Fruit fly (Drosophila melanogaster) whole organism, embryonic: ENCODE data around the gene CG42375.

Experiments
- Aef1 ChIP-seq: fragments of 200-800 bp; sonication (Bioruptor generic); IDR thresholded peaks from 3 replicates; pipeline ENCODE4 v1.3.6; 2022; ENCODE audit warnings: missing biosample characterization, missing genetic modification characterization
- Asciz ChIP-seq: fragments of 200-800 bp; sonication (Bioruptor generic); optimal IDR thresholded peaks from 2 replicates; lab custom pipeline; 2017; ENCODE audit warnings: missing biosample characterization, mild to moderate bottlenecking, missing genetic modification characterization, missing genetic modification reagents
- CG10959 ChIP-seq: fragments of 200-800 bp; sonication (Bioruptor generic); IDR thresholded peaks from 2 replicates; pipeline ENCODE4 v1.3.6; 2022; ENCODE audit warnings: missing biosample characterization, missing genetic modification characterization
- CG11456 ChIP-seq: fragments of 200-800 bp; sonication (Bioruptor generic); IDR thresholded peaks from 3 replicates; pipeline ENCODE4 v1.3.6; 2022; ENCODE audit warnings: missing biosample characterization, missing genetic modification characterization
- CG13624 ChIP-seq: fragments of 200-800 bp; sonication (Bioruptor generic); optimal IDR thresholded peaks from 2 replicates; lab custom pipeline; 2016; ENCODE audit warnings: missing biosample characterization, missing genetic modification characterization
- CG13775 ChIP-seq: fragments of 200-800 bp; sonication (Bioruptor generic); optimal IDR thresholded peaks from 3 replicates; lab custom pipeline; 2017; ENCODE audit warnings: missing biosample characterization, mild to moderate bottlenecking, missing genetic modification characterization
- CG14710 ChIP-seq: fragments of 200-800 bp; sonication (Bioruptor generic); optimal IDR thresholded peaks from 3 replicates; lab custom pipeline; 2019; ENCODE audit warnings: missing biosample characterization, mild to moderate bottlenecking, missing genetic modification characterization, moderate library complexity
- CG14860 ChIP-seq: fragments of 200-800 bp; sonication (Bioruptor generic); IDR thresholded peaks from 3 replicates; pipeline ENCODE4 v1.3.6; 2022; ENCODE audit warnings: missing biosample characterization, missing genetic modification characterization; ENCODE audit not compliant: partially characterized antibody
- CG15269 ChIP-seq: fragments of 200-800 bp; sonication (Bioruptor generic); optimal IDR thresholded peaks from 2 replicates; lab custom pipeline; 2018; ENCODE audit warnings: missing biosample characterization, mild to moderate bottlenecking, missing genetic modification characterization, moderate library complexity
- CG17385 ChIP-seq: fragments of 200-800 bp; sonication (Bioruptor generic); optimal IDR thresholded peaks from 3 replicates; lab custom pipeline; 2018; ENCODE audit warnings: missing biosample characterization, mild to moderate bottlenecking, missing genetic modification characterization
- CG18599 ChIP-seq: fragments of 200-800 bp; sonication (Bioruptor generic); optimal IDR thresholded peaks from 3 replicates; lab custom pipeline; 2017; ENCODE audit warnings: missing biosample characterization, missing genetic modification characterization, mild to moderate bottlenecking, moderate library complexity, missing genetic modification reagents
- CG30431 ChIP-seq: fragments of 200-800 bp; sonication (Bioruptor generic); optimal IDR thresholded peaks from 2 replicates; lab custom pipeline; 2017; ENCODE audit warnings: missing biosample characterization, missing genetic modification characterization
- CG31224 ChIP-seq: fragments of 200-800 bp; sonication (Bioruptor generic); IDR thresholded peaks from 2 replicates; pipeline ENCODE4 v1.3.6; 2022; ENCODE audit warnings: missing biosample characterization, missing genetic modification characterization
- CG3847 ChIP-seq: fragments of 200-800 bp; sonication (Bioruptor generic); IDR thresholded peaks from 2 replicates; pipeline ENCODE4 v1.3.6; 2022; ENCODE audit warnings: missing biosample characterization, missing genetic modification characterization
- CG5245 ChIP-seq: fragments of 200-800 bp; sonication (Bioruptor generic); optimal IDR thresholded peaks from 3 replicates; lab custom pipeline; 2016; ENCODE audit warnings: missing biosample characterization, missing genetic modification characterization
- CG9437 ChIP-seq: fragments of 200-800 bp; sonication (Bioruptor generic); optimal IDR thresholded peaks from 2 replicates; lab custom pipeline; 2018; ENCODE audit warnings: missing biosample characterization, mild to moderate bottlenecking, missing genetic modification characterization
- Doc3 ChIP-seq: fragments of 200-800 bp; sonication (Bioruptor generic); IDR thresholded peaks from 3 replicates; pipeline ENCODE4 v1.3.6; 2022; ENCODE audit warnings: missing biosample characterization, missing genetic modification characterization; ENCODE audit not compliant: partially characterized antibody
- Ets65A ChIP-seq: fragments of 200-800 bp; sonication (Bioruptor generic); peaks from one replicate; lab custom pipeline; 2016; ENCODE audit warnings: missing biosample characterization, missing genetic modification characterization
- Fer1 ChIP-seq: fragments of 200-800 bp; sonication (Bioruptor generic); optimal IDR thresholded peaks from 2 replicates; lab custom pipeline; 2017; ENCODE audit warnings: missing biosample characterization, mild to moderate bottlenecking, missing genetic modification characterization
- H15 ChIP-seq: fragments of 200-800 bp; sonication (Bioruptor generic); IDR thresholded peaks from 3 replicates; pipeline ENCODE4 v1.3.6; 2022; ENCODE audit warnings: missing biosample characterization, missing genetic modification characterization
- Hr39 ChIP-seq: fragments of >200 bp; optimal IDR thresholded peaks from 2 replicates; lab custom pipeline; 2017
- Hr51 ChIP-seq, 2 experiments: fragments of 200-800 bp; sonication (Bioruptor generic); optimal IDR thresholded peaks; 2 replicates in 1 of 2; 3 replicates in 1 of 2; lab custom pipeline; 2016 to 2018; ENCODE audit warnings: missing biosample characterization in 2 of 2, missing genetic modification characterization in 2 of 2, mild to moderate bottlenecking in 1 of 2, moderate library complexity in 1 of 2
- Lhr ChIP-seq: fragments of 200-800 bp; sonication (Bioruptor generic); optimal IDR thresholded peaks from 3 replicates; lab custom pipeline; 2017; ENCODE audit warnings: mild to moderate bottlenecking, missing biosample characterization, missing genetic modification reagents, missing genetic modification characterization
- PHDP ChIP-seq: fragments of 200-800 bp; sonication (Bioruptor generic); optimal IDR thresholded peaks from 3 replicates; lab custom pipeline; 2018; ENCODE audit warnings: missing biosample characterization, mild to moderate bottlenecking, missing genetic modification characterization, moderate library complexity
- TFAM ChIP-seq: fragments of 200-800 bp; sonication (Bioruptor generic); optimal IDR thresholded peaks from 2 replicates; lab custom pipeline; 2017; ENCODE audit warnings: missing biosample characterization, missing genetic modification characterization, inconsistent platforms
- ase ChIP-seq: fragments of 200-800 bp; sonication (Bioruptor generic); IDR thresholded peaks from 3 replicates; pipeline ENCODE4 v1.3.6; 2022; ENCODE audit warnings: missing biosample characterization, missing genetic modification characterization
- caup ChIP-seq: fragments of 200-800 bp; sonication (Bioruptor generic); optimal IDR thresholded peaks from 3 replicates; lab custom pipeline; 2017; ENCODE audit warnings: missing biosample characterization, mild to moderate bottlenecking, missing genetic modification characterization, moderate library complexity; ENCODE audit not compliant: severe bottlenecking
- chn ChIP-seq: fragments of 200-800 bp; sonication (Bioruptor generic); optimal IDR thresholded peaks from 2 replicates; lab custom pipeline; 2016; ENCODE audit warnings: missing biosample characterization, missing genetic modification characterization
- dmrt99B ChIP-seq: fragments of 200-800 bp; sonication (Bioruptor generic); optimal IDR thresholded peaks from 2 replicates; lab custom pipeline; 2018; ENCODE audit warnings: missing biosample characterization, mild to moderate bottlenecking, missing genetic modification characterization, moderate library complexity
- dysf ChIP-seq: fragments of 200-800 bp; sonication (Bioruptor generic); IDR thresholded peaks from 3 replicates; pipeline ENCODE4 v1.3.6; 2022; ENCODE audit warnings: missing biosample characterization, missing genetic modification characterization
- esg ChIP-seq: fragments of 200-800 bp; sonication (Bioruptor generic); conservative IDR thresholded peaks from 2 replicates; pipeline ENCODE4 v1.3.6; 2022; ENCODE audit warnings: missing biosample characterization, missing genetic modification characterization
- fd102C ChIP-seq: fragments of 200-800 bp; sonication (Bioruptor generic); optimal IDR thresholded peaks from 2 replicates; lab custom pipeline; 2018; ENCODE audit warnings: missing biosample characterization, mild to moderate bottlenecking, missing genetic modification characterization, moderate library complexity
- gfzf ChIP-seq: fragments of 200-800 bp; sonication (Bioruptor generic); optimal IDR thresholded peaks from 2 replicates; lab custom pipeline; 2016; ENCODE audit warnings: missing biosample characterization, mild to moderate bottlenecking, missing genetic modification characterization, moderate library complexity
- gsb ChIP-seq: fragments of 200-800 bp; sonication (Bioruptor generic); IDR thresholded peaks from 2 replicates; pipeline ENCODE4 v1.3.6; 2022; ENCODE audit warnings: missing biosample characterization, missing genetic modification characterization
- gt ChIP-seq: fragments of 200-800 bp; sonication (Bioruptor generic); IDR thresholded peaks from 2 replicates; pipeline ENCODE4 v1.3.6; 2022; ENCODE audit warnings: missing biosample characterization, missing genetic modification characterization
- jumu ChIP-seq: fragments of 200-800 bp; sonication (Bioruptor generic); optimal IDR thresholded peaks from 3 replicates; lab custom pipeline; 2016; ENCODE audit warnings: missing biosample characterization, missing genetic modification characterization
- lilli ChIP-seq: fragments of 200-800 bp; sonication (Bioruptor generic); optimal IDR thresholded peaks from 3 replicates; lab custom pipeline; 2016; ENCODE audit warnings: missing biosample characterization, missing genetic modification characterization
- nerfin-1 ChIP-seq: fragments of 200-800 bp; sonication (Bioruptor generic); optimal IDR thresholded peaks from 3 replicates; lab custom pipeline; 2019; ENCODE audit warnings: missing biosample characterization, mild to moderate bottlenecking, missing genetic modification characterization, moderate library complexity
- org-1 ChIP-seq: fragments of 200-800 bp; sonication (Bioruptor generic); optimal IDR thresholded peaks from 2 replicates; lab custom pipeline; 2017; ENCODE audit warnings: missing biosample characterization, missing genetic modification characterization
- pita ChIP-seq: fragments of 200-800 bp; sonication (Bioruptor generic); optimal IDR thresholded peaks from 2 replicates; lab custom pipeline; 2017; ENCODE audit warnings: missing biosample characterization, mild to moderate bottlenecking, missing genetic modification characterization
- prd ChIP-seq, 3 experiments: fragments of >200 bp in 2 of 3; fragments of 200-800 bp in 1 of 3; sonication (Bioruptor generic) in 1 of 3; optimal IDR thresholded peaks in 2 of 3; IDR thresholded peaks in 1 of 3; 2 replicates in 2 of 3; 3 replicates in 1 of 3; pipeline versions ENCODE4 v1.3.6 to Lab custom; 2017 to 2022; ENCODE audit warnings: missing biosample characterization in 1 of 3, missing genetic modification characterization in 1 of 3
- pzg ChIP-seq: fragments of 200-800 bp; sonication (Bioruptor generic); optimal IDR thresholded peaks from 3 replicates; lab custom pipeline; 2018; ENCODE audit warnings: missing biosample characterization, mild to moderate bottlenecking, missing genetic modification characterization, moderate library complexity
- ranshi ChIP-seq: fragments of 200-800 bp; sonication (Bioruptor generic); IDR thresholded peaks from 2 replicates; pipeline ENCODE4 v1.3.6; 2022; ENCODE audit warnings: missing biosample characterization, missing genetic modification characterization
- ro ChIP-seq: fragments of 200-800 bp; sonication (Bioruptor generic); IDR thresholded peaks from 2 replicates; pipeline ENCODE4 v1.3.6; 2022; ENCODE audit warnings: missing biosample characterization, missing genetic modification characterization
- sens-2 ChIP-seq: fragments of 200-800 bp; sonication (Bioruptor generic); IDR thresholded peaks from 2 replicates; pipeline ENCODE4 v1.3.6; 2022; ENCODE audit warnings: missing biosample characterization, missing genetic modification characterization
- tgo ChIP-seq: fragments of 200-800 bp; sonication (Bioruptor generic); IDR thresholded peaks from 3 replicates; pipeline ENCODE4 v1.3.6; 2022; ENCODE audit warnings: missing biosample characterization, missing genetic modification characterization
- ttk ChIP-seq: fragments of 200-800 bp; sonication (Bioruptor generic); IDR thresholded peaks from 2 replicates; pipeline ENCODE4 v2.1.2; 2022; ENCODE audit warnings: missing biosample characterization, missing genetic modification characterization
- z ChIP-seq: fragments of 200-800 bp; sonication (Bioruptor generic); IDR thresholded peaks from 3 replicates; pipeline ENCODE4 v1.3.6; 2022; ENCODE audit warnings: missing biosample characterization, missing genetic modification characterization
- zfh1 ChIP-seq: fragments of 200-800 bp; sonication (Bioruptor generic); IDR thresholded peaks from 3 replicates; pipeline ENCODE4 v1.3.6; 2022; ENCODE audit warnings: missing biosample characterization, missing genetic modification characterization

The CG42375 gene

DNA sequence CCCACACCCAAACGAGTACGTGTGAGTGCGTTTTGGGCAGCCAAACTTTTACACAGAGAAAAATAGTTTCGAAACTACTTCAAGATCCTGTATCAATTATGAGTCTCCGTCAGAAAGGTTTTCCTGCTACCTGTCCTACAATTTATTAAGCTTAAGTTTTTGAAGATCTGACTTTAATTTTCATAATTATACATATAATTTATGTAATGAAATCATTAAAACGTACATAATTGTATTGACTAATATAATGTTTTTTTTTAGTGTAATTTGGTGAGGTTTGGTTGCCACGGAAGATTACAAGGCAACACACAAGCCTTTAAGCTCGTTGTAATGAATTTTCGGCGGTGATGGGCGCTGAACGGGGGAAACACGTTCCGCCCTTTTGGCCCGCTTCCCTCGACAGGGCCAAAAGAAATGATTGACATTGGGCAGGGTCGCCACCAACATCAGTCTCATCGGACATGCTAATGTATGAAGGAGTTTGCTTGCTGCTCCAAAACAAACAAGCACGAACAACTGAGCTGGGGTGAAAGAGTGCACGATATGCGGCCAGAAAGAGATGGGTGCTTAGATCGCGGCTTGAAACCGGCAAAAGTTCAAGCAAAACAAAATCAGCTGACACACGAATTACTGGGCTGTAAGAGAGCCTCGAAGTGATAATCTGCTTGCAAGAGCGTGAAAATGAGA, 14.7 kb downstream of the CG42375 start (continued):
- TF ChIP-seq Aef1 (GFP tag; lab: Robert Waterston, UW): no peak
- TF ChIP-seq gsb (GFP tag; lab: Robert Waterston, UW): no peak
- no peak for TF ChIP-seq CG14860 (GFP tag; lab: Robert Waterston, UW)
- TF ChIP-seq tgo (GFP tag; lab: Robert Waterston, UW): peak; percentile 62
- TF ChIP-seq ase: peak; percentile 57; the same call in 1 of the 3 replicates
- TF ChIP-seq CG10959 (GFP tag; lab: Robert Waterston, UW): peak; percentile 51; the same call in 1 of the 2 replicates
- peak; percentile 61; the same call in 2 of the 3 replicates for TF ChIP-seq H15
- TF ChIP-seq CG13775 (GFP tag; lab: Kevin White, UChicago): peak; percentile 42
- TF ChIP-seq CG3847 (GFP tag; lab: Robert Waterston, UW): peak; percentile 18; the same call in 1 of the 2 replicates
- peak; percentile 52 for TF ChIP-seq CG17385 (GFP tag; lab: Kevin White, UChicago)
- 0 out of 2 replicates have a peak, but pooled peaks have one; percentile 25 for TF ChIP-seq ranshi (GFP tag; lab: Robert Waterston, UW)
- no peak for TF ChIP-seq fd102C (GFP tag; lab: Kevin White, UChicago)
- TF ChIP-seq CG5245 (GFP tag; lab: Kevin White, UChicago): peak; percentile 30
- TF ChIP-seq CG15269 (tag; lab: Kevin White, UChicago): peak; percentile 62
- peak; percentile 17 for TF ChIP-seq Ets65A (GFP tag; lab: Kevin White, UChicago)
- TF ChIP-seq CG18599: peak; percentile 57
- TF ChIP-seq prd (optimal IDR thresholded peaks at IDR 0.05; lab: Kevin White, UChicago): no peak
- TF ChIP-seq prd (GFP tag; IDR thresholded peaks at IDR 0.05; lab: Robert Waterston, UW): peak; percentile 78; the same call in 2 of the 3 replicates
- peak; percentile 23; the same call in 1 of the 2 replicates for TF ChIP-seq gt
- no peak for TF ChIP-seq gfzf (GFP tag; lab: Kevin White, UChicago)
- no peak for TF ChIP-seq sens-2 (GFP tag; lab: Robert Waterston, UW)
- TF ChIP-seq zfh1 (GFP tag; lab: Robert Waterston, UW): peak; percentile 61; the same call in 1 of the 3 replicates
- peak; percentile 62 for TF ChIP-seq dysf (GFP tag; lab: Robert Waterston, UW)
- peak; percentile 35 for TF ChIP-seq TFAM (GFP tag; lab: Kevin White, UChicago)
- TF ChIP-seq jumu (GFP tag; lab: Kevin White, UChicago): no peak
- no peak for TF ChIP-seq ro
- TF ChIP-seq pita (GFP tag; lab: Kevin White, UChicago): no peak
- TF ChIP-seq CG14710 (tag; lab: Kevin White, UChicago): peak; percentile 73
- TF ChIP-seq esg (GFP tag; lab: Robert Waterston, UW): peak; percentile 64
- no peak for TF ChIP-seq chn (GFP tag; lab: Kevin White, UChicago)
- TF ChIP-seq PHDP (tag; lab: Kevin White, UChicago): peak; percentile 81
- peak; percentile 32 for TF ChIP-seq org-1 (GFP tag; lab: Kevin White, UChicago)
- peak; percentile 82 for TF ChIP-seq dmrt99B (tag; lab: Kevin White, UChicago)
- peak; percentile 29 for TF ChIP-seq lilli (GFP tag; lab: Kevin White, UChicago)
- no peak for TF ChIP-seq Fer1 (GFP tag; lab: Kevin White, UChicago)
- TF ChIP-seq CG11456: 0 out of 3 replicates have a peak, but pooled peaks have one; percentile 62
- no peak for TF ChIP-seq CG13624 (GFP tag; lab: Kevin White, UChicago)
- peak; percentile 66 for TF ChIP-seq nerfin-1 (tag; lab: Kevin White, UChicago)
- TF ChIP-seq CG31224: no peak
- peak; percentile 64 for TF ChIP-seq Lhr
- no peak for TF ChIP-seq z (GFP tag; lab: Robert Waterston, UW)
- TF ChIP-seq caup (GFP tag; lab: Kevin White, UChicago): peak; percentile 15
- peak; percentile 57 for TF ChIP-seq Asciz (GFP tag; lab: Kevin White, UChicago)
- TF ChIP-seq Hr51 (GFP tag; optimal IDR thresholded peaks at IDR 0.05; lab: Kevin White, UChicago): peak in 1 of 2 experiments; percentile 74
- no peak for TF ChIP-seq pzg
- TF ChIP-seq CG9437 (GFP tag; lab: Kevin White, UChicago): peak; percentile 54
- TF ChIP-seq CG30431: peak; percentile 47
- no peak for TF ChIP-seq Doc3
- no peak for TF ChIP-seq Hr39 (lab: Kevin White, UChicago)
- TF ChIP-seq ttk (GFP tag; lab: Robert Waterston, UW): peak; percentile 41; the same call in 1 of the 2 replicates
